Worm (Caenorhabditis elegans) whole organism, L3 larva: ENCODE data around the gene W03H9.1.

ENCODE experiments used
- R02D3.7 ChIP-seq: fragments of 150-350 bp; optimal IDR thresholded peaks from 2 replicates; lab custom pipeline; 2014; ENCODE audit warnings: missing biosample characterization, missing genetic modification characterization
- ZK546.5 ChIP-seq: sonication (generic microtip); optimal IDR thresholded peaks from 2 replicates; lab custom pipeline; 2017; ENCODE audit warnings: missing biosample characterization, missing genetic modification characterization
- ceh-28 ChIP-seq: fragments of 150-350 bp; optimal IDR thresholded peaks from 2 replicates; lab custom pipeline; 2014; ENCODE audit warnings: missing biosample characterization, missing genetic modification reagents, missing genetic modification characterization
- daf-12 ChIP-seq: fragments of 150-350 bp; optimal IDR thresholded peaks from 2 replicates; lab custom pipeline; 2014; ENCODE audit warnings: missing biosample characterization, missing genetic modification reagents, missing genetic modification characterization
- fkh-10 ChIP-seq: sonication (generic microtip); optimal IDR thresholded peaks from 2 replicates; lab custom pipeline; 2017; ENCODE audit warnings: missing biosample characterization, missing genetic modification reagents, missing genetic modification characterization
- lin-15B ChIP-seq: fragments of 150-350 bp; optimal IDR thresholded peaks from 2 replicates; lab custom pipeline; 2014; ENCODE audit warnings: missing biosample characterization, missing genetic modification characterization
- nhr-28 ChIP-seq: fragments of 150-350 bp; optimal IDR thresholded peaks from 2 replicates; lab custom pipeline; 2014; ENCODE audit warnings: missing biosample characterization, missing genetic modification characterization
- nhr-76 ChIP-seq: fragments of 150-350 bp; sonication (generic microtip); optimal IDR thresholded peaks from 5 replicates; lab custom pipeline; 2014; ENCODE audit warnings: missing biosample characterization, missing genetic modification characterization
- nhr-77 ChIP-seq: fragments of 150-350 bp; optimal IDR thresholded peaks from 2 replicates; lab custom pipeline; 2014; ENCODE audit warnings: missing biosample characterization, missing genetic modification characterization
- unc-62 ChIP-seq: fragments of 150-350 bp; sonication (generic microtip); optimal IDR thresholded peaks from 4 replicates; lab custom pipeline; 2014; ENCODE audit warnings: missing biosample characterization, missing genetic modification reagents, missing genetic modification characterization

- TF ChIP-seq daf-12 (tag; lab: Kevin White, UChicago) (no peak), ceh-28 (no peak), nhr-76 (tag; lab: Kevin White, UChicago) (no peak), fkh-10 (GFP tag; lab: Kevin White, UChicago) (no peak), nhr-77 (tag; lab: Kevin White, UChicago) (no peak), nhr-28 (no peak), R02D3.7 (no peak), unc-62 (GFP tag; lab: Kevin White, UChicago) (no peak), ZK546.5 (no peak), lin-15B (tag; lab: Kevin White, UChicago) (no peak)
Observed at ce11 chrII:14137538-14137937, 12.4 kb downstream of the W03H9.1 start, which contains the start of gene K09E4.1.
